Worm (Caenorhabditis elegans): ENCODE results near the gene Y69E1A.5.
A peak's percentile ranks its signal among the peaks of the same experiment; 100 is the strongest.

Gene Y69E1A.5

ce11 chrIV:10936906-10937540, 20.4 kb downstream of the Y69E1A.5 start, which contains the start of gene fic-1 (continued):
- TF ChIP-seq pqm-1 (tag; optimal IDR thresholded peaks at IDR 0.05), result no peak
- TF ChIP-seq mab-9 (GFP tag; IDR thresholded peaks at IDR 0.05), result no peak
- TF ChIP-seq nhr-84 (tag; optimal IDR thresholded peaks at IDR 0.05), result no peak
- TF ChIP-seq ceh-82 (tag; optimal IDR thresholded peaks at IDR 0.05), result peak; percentile 60 to 75 (median 63)
- no peak for TF ChIP-seq nhr-77 (tag; optimal IDR thresholded peaks at IDR 0.05)
- peak; percentile 35 for TF ChIP-seq nhr-20 (tag; optimal IDR thresholded peaks at IDR 0.05)
- TF ChIP-seq unc-30 (tag; optimal IDR thresholded peaks at IDR 0.05), result no peak
- no peak for TF ChIP-seq blmp-1 (tag; optimal IDR thresholded peaks at IDR 0.05)
- TF ChIP-seq F16B12.6 (tag; optimal IDR thresholded peaks at IDR 0.05), result no peak
- peak; percentile 65 for TF ChIP-seq mep-1 (tag; optimal IDR thresholded peaks at IDR 0.05)
- TF ChIP-seq alr-1 (tag; optimal IDR thresholded peaks at IDR 0.05; ENCODE audit: borderline replicate concordance), result no peak
- TF ChIP-seq grh-1 (GFP tag; IDR thresholded peaks at IDR 0.05), result no peak
- peak; percentile 96 for TF ChIP-seq ces-1 (GFP tag; optimal IDR thresholded peaks at IDR 0.05)
- peak; percentile 14 for TF ChIP-seq lin-13 (GFP tag; optimal IDR thresholded peaks at IDR 0.05)
- peak; percentile 75 for TF ChIP-seq fkh-10 (GFP tag; optimal IDR thresholded peaks at IDR 0.05)
- peak; percentile 20 for TF ChIP-seq rnt-1 (tag; optimal IDR thresholded peaks at IDR 0.05)
- no peak for TF ChIP-seq Y116A8C.19 (tag; optimal IDR thresholded peaks at IDR 0.05; ENCODE audit: borderline replicate concordance)
- TF ChIP-seq sox-4 (tag; optimal IDR thresholded peaks at IDR 0.05), result no peak
- TF ChIP-seq isw-1 (GFP tag; IDR thresholded peaks at IDR 0.05), result peak; percentile 51
- peak; percentile 44 for TF ChIP-seq unc-86 (tag; optimal IDR thresholded peaks at IDR 0.05)
- no peak for TF ChIP-seq sup-37 (GFP tag; optimal IDR thresholded peaks at IDR 0.05)
- no peak for TF ChIP-seq fos-1 (tag; optimal IDR thresholded peaks at IDR 0.05)
- peak; percentile 71 for TF ChIP-seq skn-1 (tag; optimal IDR thresholded peaks at IDR 0.05)
- TF ChIP-seq nhr-12 (tag; optimal IDR thresholded peaks at IDR 0.05), result no peak
- peak; percentile 64 for TF ChIP-seq snu-23 (GFP tag; optimal IDR thresholded peaks at IDR 0.05)
- peak; percentile 63 for TF ChIP-seq tbx-2 (tag; optimal IDR thresholded peaks at IDR 0.05)
- TF ChIP-seq nhr-71 (tag; optimal IDR thresholded peaks at IDR 0.05), result peak; percentile 82
- peak; percentile 42 to 57 for TF ChIP-seq efl-1 (optimal IDR thresholded peaks at IDR 0.05)
- peak; percentile 19 to 52 for TF ChIP-seq efl-1 (GFP tag; optimal IDR thresholded peaks at IDR 0.05 in 1 of 2)
- no peak for TF ChIP-seq zag-1 (tag; optimal IDR thresholded peaks at IDR 0.05)
- TF ChIP-seq pag-3 (tag; optimal IDR thresholded peaks at IDR 0.05; ENCODE audit: borderline replicate concordance, insufficient read depth), result no peak
- TF ChIP-seq snpc-4 (tag; optimal IDR thresholded peaks at IDR 0.05), result peak; percentile 13
- no peak for TF ChIP-seq elt-3 (tag; optimal IDR thresholded peaks at IDR 0.05)
- no peak for TF ChIP-seq hlh-17 (GFP tag; optimal IDR thresholded peaks at IDR 0.05; ENCODE audit: borderline replicate concordance)
- peak; percentile 57 for TF ChIP-seq nhr-47 (tag; optimal IDR thresholded peaks at IDR 0.05)
- no peak for TF ChIP-seq C34B4.2 (tag; optimal IDR thresholded peaks at IDR 0.05)
- peak; percentile 61 for TF ChIP-seq ztf-4 (tag; optimal IDR thresholded peaks at IDR 0.05)
- TF ChIP-seq lir-3 (tag; optimal IDR thresholded peaks at IDR 0.05; ENCODE audit: poor library complexity), result peak; percentile 35
- TF ChIP-seq nhr-28 (tag; optimal IDR thresholded peaks at IDR 0.05), result no peak
- TF ChIP-seq tlp-1 (tag; optimal IDR thresholded peaks at IDR 0.05), result no peak
- TF ChIP-seq egl-13 (tag; optimal IDR thresholded peaks at IDR 0.05), result peak; percentile 51
- no peak for TF ChIP-seq ceh-63 (GFP tag; optimal IDR thresholded peaks at IDR 0.05)
- TF ChIP-seq sptf-1 (tag; optimal IDR thresholded peaks at IDR 0.05), result no peak
- TF ChIP-seq pax-3 (tag; optimal IDR thresholded peaks at IDR 0.05), result peak; percentile 5
- peak; percentile 16 for TF ChIP-seq jun-1 (tag; optimal IDR thresholded peaks at IDR 0.05)
- peak; percentile 60 to 74 for TF ChIP-seq lsy-2 (tag; optimal IDR thresholded peaks at IDR 0.05)
- TF ChIP-seq efl-3 (GFP tag; optimal IDR thresholded peaks at IDR 0.05), result no peak
- TF ChIP-seq aly-2 (tag; optimal IDR thresholded peaks at IDR 0.05), result no peak
- TF ChIP-seq mdl-1 (tag; optimal IDR thresholded peaks at IDR 0.05), result peak in 1 of 2 experiments; percentile 73
- no peak for TF ChIP-seq elt-2 (tag; optimal IDR thresholded peaks at IDR 0.05)
- no peak for TF ChIP-seq mef-2 (tag; optimal IDR thresholded peaks at IDR 0.05)
- no peak for TF ChIP-seq ztf-11 (tag; optimal IDR thresholded peaks at IDR 0.05)
- TF ChIP-seq nhr-85 (tag), result peak; percentile 57
